Worm (Caenorhabditis elegans): ENCODE measurements around the gene ZK856.14.

The ZK856.14 gene

ce11 chrV:10216724-10217123 lies at the start of gene ZK856.14:
Gene ZK856.14, plus strand, starts transcription at chrV:10217024.
- no peak for TF ChIP-seq blmp-1 (tag; optimal IDR thresholded peaks at IDR 0.05; ENCODE audit: insufficient read depth)
- no peak for TF ChIP-seq nhr-25 (tag; optimal IDR thresholded peaks at IDR 0.05)
- TF ChIP-seq aly-2 (tag; optimal IDR thresholded peaks at IDR 0.05) = no peak
- TF ChIP-seq unc-39 (tag; optimal IDR thresholded peaks at IDR 0.05) = no peak
- TF ChIP-seq crh-2 (tag; optimal IDR thresholded peaks at IDR 0.05) = no peak
- no peak for TF ChIP-seq elt-1 (tag; optimal IDR thresholded peaks at IDR 0.05)
- TF ChIP-seq C34F6.9 (tag; optimal IDR thresholded peaks at IDR 0.05) = no peak
- TF ChIP-seq mbf-1 (tag; optimal IDR thresholded peaks at IDR 0.05) = no peak
- TF ChIP-seq nhr-237 (tag; optimal IDR thresholded peaks at IDR 0.05) = no peak
- TF ChIP-seq nhr-77 (tag; optimal IDR thresholded peaks at IDR 0.05) = no peak
- no peak for TF ChIP-seq unc-55 (GFP tag; optimal IDR thresholded peaks at IDR 0.05)
- no peak for TF ChIP-seq lin-39 (tag; optimal IDR thresholded peaks at IDR 0.05)
- TF ChIP-seq ztf-1 (GFP tag; conservative IDR thresholded peaks at IDR 0.05) = no peak
- TF ChIP-seq F13H6.1 (tag; optimal IDR thresholded peaks at IDR 0.05) = no peak
- TF ChIP-seq ztf-4 (tag; optimal IDR thresholded peaks at IDR 0.05) = no peak
- no peak for TF ChIP-seq nhr-23 (tag; optimal IDR thresholded peaks at IDR 0.05)
- TF ChIP-seq ztf-11 (tag; optimal IDR thresholded peaks at IDR 0.05) = no peak
- no peak for TF ChIP-seq unc-62 (GFP tag; optimal IDR thresholded peaks at IDR 0.05)
- TF ChIP-seq skn-1 (tag; optimal IDR thresholded peaks at IDR 0.05) = no peak

ce11 chrV:10168870-10169269 lies 48.0 kb upstream of the ZK856.14 start:
- TF ChIP-seq F13H6.1 (tag; optimal IDR thresholded peaks at IDR 0.05) = no peak
- peak in 1 of 2 experiments; percentile 40 for TF ChIP-seq lsy-2 (tag; optimal IDR thresholded peaks at IDR 0.05)
- TF ChIP-seq unc-55 (GFP tag; optimal IDR thresholded peaks at IDR 0.05) = peak; percentile 51
- peak; percentile 8 for TF ChIP-seq nhr-237 (tag; optimal IDR thresholded peaks at IDR 0.05)
- no peak for TF ChIP-seq blmp-1 (tag; optimal IDR thresholded peaks at IDR 0.05; ENCODE audit: insufficient read depth)
- TF ChIP-seq ztf-4 (tag; optimal IDR thresholded peaks at IDR 0.05) = peak; percentile 13
- TF ChIP-seq crh-2 (tag; optimal IDR thresholded peaks at IDR 0.05) = peak; percentile 40

ce11 chrV:10173653-10174052 lies 43.2 kb upstream of the ZK856.14 start, which contains the start of gene egl-3:
Gene egl-3, minus strand, starts transcription at chrV:10173753.
- TF ChIP-seq gmeb-1 (tag; optimal IDR thresholded peaks at IDR 0.05) (no peak), R02D3.7 (tag; optimal IDR thresholded peaks at IDR 0.05) (no peak)

ce11 chrV:10174632-10175075 lies 42.2 kb upstream of the ZK856.14 start:
- TF ChIP-seq ZK546.5 (tag; optimal IDR thresholded peaks at IDR 0.05) = no peak
- peak; percentile 97 for TF ChIP-seq lin-11 (tag; optimal IDR thresholded peaks at IDR 0.05)
- TF ChIP-seq nhr-23 (tag; optimal IDR thresholded peaks at IDR 0.05) = no peak
- TF ChIP-seq nhr-129 (tag; optimal IDR thresholded peaks at IDR 0.05) = peak; percentile 92
- TF ChIP-seq lin-39 (tag; optimal IDR thresholded peaks at IDR 0.05) = peak; percentile 66
- TF ChIP-seq ceh-82 (tag; optimal IDR thresholded peaks at IDR 0.05) = no peak
- TF ChIP-seq sma-3 (GFP tag; optimal IDR thresholded peaks at IDR 0.05) = no peak
- TF ChIP-seq zag-1 (tag; optimal IDR thresholded peaks at IDR 0.05) = peak; percentile 95
- no peak for TF ChIP-seq gmeb-1 (tag; optimal IDR thresholded peaks at IDR 0.05)
- peak; percentile 40 for TF ChIP-seq ztf-11 (tag; optimal IDR thresholded peaks at IDR 0.05)
- TF ChIP-seq unc-55 (GFP tag; optimal IDR thresholded peaks at IDR 0.05) = peak; percentile 96
- TF ChIP-seq ceh-16 (tag; optimal IDR thresholded peaks at IDR 0.05) = no peak
- TF ChIP-seq ztf-1 (GFP tag; conservative IDR thresholded peaks at IDR 0.05) = no peak
- peak; percentile 95 for TF ChIP-seq C34F6.9 (tag; optimal IDR thresholded peaks at IDR 0.05)
- TF ChIP-seq snpc-4 (tag; optimal IDR thresholded peaks at IDR 0.05) = peak; percentile 46
- TF ChIP-seq sma-9 (GFP tag; optimal IDR thresholded peaks at IDR 0.05) = peak; percentile 79
- TF ChIP-seq sma-9 (tag; optimal IDR thresholded peaks at IDR 0.05) = no peak
- TF ChIP-seq ama-1 (optimal IDR thresholded peaks at IDR 0.05) = no peak
- TF ChIP-seq alr-1 (tag; optimal IDR thresholded peaks at IDR 0.05) = no peak
- no peak for TF ChIP-seq mbf-1 (tag; optimal IDR thresholded peaks at IDR 0.05)
- peak; percentile 79 for TF ChIP-seq F13H6.1 (tag; optimal IDR thresholded peaks at IDR 0.05)
- TF ChIP-seq elt-3 (tag; optimal IDR thresholded peaks at IDR 0.05) = no peak
- TF ChIP-seq unc-39 (tag; optimal IDR thresholded peaks at IDR 0.05) = peak; percentile 60
- TF ChIP-seq aly-2 (tag; optimal IDR thresholded peaks at IDR 0.05) = no peak
- no peak for TF ChIP-seq peb-1 (tag; optimal IDR thresholded peaks at IDR 0.05)
- peak; percentile 81 for TF ChIP-seq crh-2 (tag; optimal IDR thresholded peaks at IDR 0.05)
- no peak for TF ChIP-seq blmp-1 (tag; optimal IDR thresholded peaks at IDR 0.05; ENCODE audit: insufficient read depth)
- TF ChIP-seq mdl-1 (tag; optimal IDR thresholded peaks at IDR 0.05) = peak; percentile 65 to 91
- TF ChIP-seq R02D3.7 (tag; optimal IDR thresholded peaks at IDR 0.05) = no peak
- peak; percentile 58 for TF ChIP-seq ztf-4 (tag; optimal IDR thresholded peaks at IDR 0.05)
- TF ChIP-seq dmd-4 (tag; optimal IDR thresholded peaks at IDR 0.05) = no peak
- peak; percentile 39 for TF ChIP-seq fos-1 (tag; optimal IDR thresholded peaks at IDR 0.05)
- peak; percentile 55 for TF ChIP-seq nhr-21 (tag; optimal IDR thresholded peaks at IDR 0.05)
- TF ChIP-seq lsy-2 (tag; optimal IDR thresholded peaks at IDR 0.05) = peak; percentile 68 to 83
- peak; percentile 67 for TF ChIP-seq sem-4 (tag; optimal IDR thresholded peaks at IDR 0.05)
- peak; percentile 86 for TF ChIP-seq nhr-6 (tag; optimal IDR thresholded peaks at IDR 0.05)
- no peak for TF ChIP-seq nhr-237 (tag; optimal IDR thresholded peaks at IDR 0.05)
- no peak for TF ChIP-seq nhr-11 (tag; optimal IDR thresholded peaks at IDR 0.05)
- TF ChIP-seq mab-5 (tag; optimal IDR thresholded peaks at IDR 0.05) = peak; percentile 75
- TF ChIP-seq lin-13 (GFP tag; optimal IDR thresholded peaks at IDR 0.05) = peak; percentile 67
- TF ChIP-seq egl-27 (tag; optimal IDR thresholded peaks at IDR 0.05) = peak; percentile 60

All from whole organism, L2 larva.